Worm (Caenorhabditis elegans) whole organism, late embryonic: ENCODE measurements around the gene ncs-3.

ENCODE experiments used
- C08G9.2 ChIP-seq: sonication (generic microtip); optimal IDR thresholded peaks from 2 replicates; lab custom pipeline; 2016; ENCODE audit warnings: mild to moderate bottlenecking, missing genetic modification characterization, moderate library complexity, missing compliant biosample characterization
- C38D4.7 ChIP-seq: fragments of 200-800 bp; sonication (Bioruptor generic); optimal IDR thresholded peaks from 2 replicates; lab custom pipeline; 2018; ENCODE audit warnings: mild to moderate bottlenecking, missing genetic modification characterization, moderate library complexity, missing compliant biosample characterization
- F13H6.1 ChIP-seq: sonication (generic microtip); optimal IDR thresholded peaks from 2 replicates; lab custom pipeline; 2016; ENCODE audit warnings: missing genetic modification characterization, missing compliant biosample characterization
- Y22D7AL.16 ChIP-seq: sonication (generic microtip); optimal IDR thresholded peaks from 2 replicates; lab custom pipeline; 2016; ENCODE audit warnings: missing genetic modification characterization, missing compliant biosample characterization
- ahr-1 ChIP-seq: sonication (generic microtip); optimal IDR thresholded peaks from 2 replicates; lab custom pipeline; 2016; ENCODE audit warnings: missing genetic modification characterization, missing compliant biosample characterization
- ama-1 ChIP-seq: fragments of 150-350 bp; optimal IDR thresholded peaks from 2 replicates; lab custom pipeline; 2014
- ceh-14 ChIP-seq: sonication (generic microtip); optimal IDR thresholded peaks from 2 replicates; lab custom pipeline; 2016; ENCODE audit warnings: missing genotype, missing genetic modification characterization, missing compliant biosample characterization
- ceh-18 ChIP-seq: sonication (generic microtip); optimal IDR thresholded peaks from 2 replicates; lab custom pipeline; 2016; ENCODE audit warnings: missing genetic modification characterization, missing compliant biosample characterization
- ceh-22 ChIP-seq: sonication (generic microtip); optimal IDR thresholded peaks from 2 replicates; lab custom pipeline; 2017; ENCODE audit warnings: missing biosample characterization, missing genetic modification characterization
- ceh-24 ChIP-seq: sonication (generic microtip); optimal IDR thresholded peaks from 2 replicates; lab custom pipeline; 2016; ENCODE audit warnings: mild to moderate bottlenecking, missing genetic modification characterization, missing compliant biosample characterization
- ceh-48 ChIP-seq: sonication (generic microtip); optimal IDR thresholded peaks from 2 replicates; lab custom pipeline; 2016; ENCODE audit warnings: missing genetic modification characterization, inconsistent platforms, missing compliant biosample characterization
- ceh-6 ChIP-seq: fragments of 200-800 bp; sonication (Bioruptor generic); optimal IDR thresholded peaks from 2 replicates; lab custom pipeline; 2018; ENCODE audit warnings: mild to moderate bottlenecking, missing genetic modification characterization, missing compliant biosample characterization
- ceh-9 ChIP-seq: sonication (generic microtip); optimal IDR thresholded peaks from 2 replicates; lab custom pipeline; 2016; ENCODE audit warnings: mild to moderate bottlenecking, missing genetic modification characterization, inconsistent platforms, missing compliant biosample characterization
- dmd-4 ChIP-seq: sonication (generic microtip); optimal IDR thresholded peaks from 2 replicates; lab custom pipeline; 2016; ENCODE audit warnings: borderline replicate concordance, missing genetic modification characterization, missing compliant biosample characterization
- ets-4 ChIP-seq: sonication (generic microtip); optimal IDR thresholded peaks from 2 replicates; lab custom pipeline; 2016; ENCODE audit warnings: missing genetic modification characterization, missing compliant biosample characterization
- eyg-1 ChIP-seq: sonication (generic microtip); optimal IDR thresholded peaks from 2 replicates; lab custom pipeline; 2016; ENCODE audit warnings: missing genotype, missing genetic modification characterization, missing compliant biosample characterization
- fkh-6 ChIP-seq: sonication (generic microtip); optimal IDR thresholded peaks from 2 replicates; lab custom pipeline; 2016; ENCODE audit warnings: missing genetic modification characterization, missing compliant biosample characterization
- gmeb-2 ChIP-seq: sonication (generic microtip); optimal IDR thresholded peaks from 2 replicates; lab custom pipeline; 2016; ENCODE audit warnings: missing genetic modification characterization, inconsistent platforms, missing compliant biosample characterization
- hlh-13 ChIP-seq: fragments of 200-800 bp; sonication (Bioruptor generic); optimal IDR thresholded peaks from 2 replicates; lab custom pipeline; 2018; ENCODE audit warnings: mild to moderate bottlenecking, missing genetic modification characterization, missing compliant biosample characterization
- hlh-8 ChIP-seq: sonication (generic microtip); optimal IDR thresholded peaks from 2 replicates; lab custom pipeline; 2016; ENCODE audit warnings: missing genotype, missing genetic modification characterization, missing compliant biosample characterization
- lim-6 ChIP-seq: sonication (generic microtip); optimal IDR thresholded peaks from 2 replicates; lab custom pipeline; 2016; ENCODE audit warnings: missing genetic modification characterization, missing compliant biosample characterization
- madf-2 ChIP-seq: sonication (generic microtip); optimal IDR thresholded peaks from 2 replicates; lab custom pipeline; 2017; ENCODE audit warnings: missing genetic modification characterization, missing compliant biosample characterization
- mec-3 ChIP-seq: sonication (generic microtip); optimal IDR thresholded peaks from 2 replicates; lab custom pipeline; 2016; ENCODE audit warnings: borderline replicate concordance, missing genetic modification characterization, missing compliant biosample characterization
- nfya-1 ChIP-seq: sonication (generic microtip); optimal IDR thresholded peaks from 2 replicates; lab custom pipeline; 2017; ENCODE audit warnings: missing genetic modification characterization, mild to moderate bottlenecking, missing compliant biosample characterization, antibody characterized with exemption, moderate library complexity
- nhr-11 ChIP-seq: fragments of 150-350 bp; optimal IDR thresholded peaks from 2 replicates; lab custom pipeline; 2014; ENCODE audit warnings: missing biosample characterization, missing genetic modification characterization
- nhr-232 ChIP-seq: sonication (generic microtip); optimal IDR thresholded peaks from 2 replicates; lab custom pipeline; 2016; ENCODE audit warnings: missing genetic modification characterization, missing compliant biosample characterization
- pag-3 ChIP-seq: sonication (generic microtip); optimal IDR thresholded peaks from 2 replicates; lab custom pipeline; 2016; ENCODE audit warnings: missing compliant biosample characterization, missing genetic modification characterization, borderline replicate concordance
- pha-2 ChIP-seq: sonication (generic microtip); optimal IDR thresholded peaks from 2 replicates; lab custom pipeline; 2017; ENCODE audit warnings: mild to moderate bottlenecking, missing genetic modification characterization, missing compliant biosample characterization
- pqm-1 ChIP-seq: sonication (generic microtip); optimal IDR thresholded peaks from 2 replicates; lab custom pipeline; 2016; ENCODE audit warnings: missing genetic modification characterization, missing compliant biosample characterization
- pros-1 ChIP-seq: fragments of 150-350 bp; optimal IDR thresholded peaks from 2 replicates; lab custom pipeline; 2014; ENCODE audit warnings: missing biosample characterization, missing genetic modification reagents, missing genetic modification characterization
- ref-2 ChIP-seq: sonication (generic microtip); optimal IDR thresholded peaks from 2 replicates; lab custom pipeline; 2016; ENCODE audit warnings: missing genetic modification characterization, missing compliant biosample characterization
- rnt-1 ChIP-seq: sonication (generic microtip); optimal IDR thresholded peaks from 2 replicates; lab custom pipeline; 2016; ENCODE audit warnings: missing genetic modification characterization, missing compliant biosample characterization
- tbx-2 ChIP-seq: sonication (generic microtip); optimal IDR thresholded peaks from 2 replicates; lab custom pipeline; 2016; ENCODE audit warnings: missing genetic modification characterization, missing compliant biosample characterization
- tbx-7 ChIP-seq: sonication (generic microtip); optimal IDR thresholded peaks from 2 replicates; lab custom pipeline; 2016; ENCODE audit warnings: missing genotype, missing genetic modification characterization, missing compliant biosample characterization
- ttx-3 ChIP-seq: sonication (generic microtip); optimal IDR thresholded peaks from 2 replicates; lab custom pipeline; 2016; ENCODE audit warnings: missing genetic modification reagents, missing genetic modification characterization, missing compliant biosample characterization
- unc-3 ChIP-seq, 2 experiments: fragments of 200-800 bp in 1 of 2; sonication (Bioruptor generic) in 1 of 2; sonication (generic microtip) in 1 of 2; conservative IDR thresholded peaks in 1 of 2; optimal IDR thresholded peaks in 1 of 2; 2 replicates each; pipeline versions ENCODE4 v1.3.6 to Lab custom; 2016 to 2022; ENCODE audit warnings: missing compliant biosample characterization in 2 of 2, missing genetic modification characterization in 2 of 2, missing genetic modification reagents in 1 of 2
- unc-42 ChIP-seq: sonication (generic microtip); optimal IDR thresholded peaks from 2 replicates; lab custom pipeline; 2016; ENCODE audit warnings: missing genotype, missing genetic modification characterization, missing compliant biosample characterization
- unc-55 ChIP-seq: sonication (generic microtip); optimal IDR thresholded peaks from 2 replicates; lab custom pipeline; 2017; ENCODE audit warnings: missing biosample characterization, missing genetic modification reagents, missing genetic modification characterization
- unc-86 ChIP-seq: sonication (generic microtip); optimal IDR thresholded peaks from 2 replicates; lab custom pipeline; 2016; ENCODE audit warnings: missing genetic modification characterization, missing compliant biosample characterization
- ztf-16 ChIP-seq: sonication (generic microtip); optimal IDR thresholded peaks from 2 replicates; lab custom pipeline; 2017; ENCODE audit warnings: missing genetic modification characterization, missing compliant biosample characterization

The ncs-3 gene

DNA sequence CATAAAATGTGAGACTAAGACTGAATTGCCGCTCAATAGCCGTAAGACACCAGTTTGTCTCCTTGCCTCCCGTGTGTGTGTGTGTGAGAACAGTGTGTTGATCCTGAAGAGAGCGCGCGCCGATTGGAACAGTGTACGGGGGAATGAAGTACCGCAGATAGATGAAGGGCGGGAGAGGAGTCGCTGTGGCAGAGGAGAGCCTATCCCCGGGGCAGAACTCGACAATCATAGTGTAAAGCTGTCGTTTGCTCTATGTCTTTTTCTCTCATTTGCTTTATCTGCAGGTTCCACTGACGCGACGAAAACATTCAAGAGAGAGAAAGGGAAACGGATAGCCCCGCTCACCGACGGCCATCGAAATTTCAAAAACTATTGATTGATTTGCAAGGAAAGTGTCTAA, 28.0 kb downstream of the ncs-3 start (continued):
- TF ChIP-seq ceh-18 (tag; lab: Kevin White, UChicago) (peak; percentile 69), ahr-1 (tag; lab: Kevin White, UChicago) (no peak), nhr-232 (no peak), dmd-4 (no peak), hlh-13 (GFP tag; lab: Kevin White, UChicago) (no peak), rnt-1 (tag; lab: Kevin White, UChicago) (peak; percentile 88), tbx-7 (tag; lab: Kevin White, UChicago) (no peak), lim-6 (tag; lab: Kevin White, UChicago) (peak; percentile 68), unc-42 (tag; lab: Kevin White, UChicago) (no peak), ceh-22 (tag; lab: Kevin White, UChicago) (no peak)

- no peak for TF ChIP-seq madf-2 (tag; lab: Kevin White, UChicago)
- TF ChIP-seq hlh-8 (tag; lab: Kevin White, UChicago), result no peak
- TF ChIP-seq mec-3 (tag; lab: Kevin White, UChicago), result no peak
- TF ChIP-seq eyg-1, result no peak
- no peak for TF ChIP-seq pros-1 (tag; lab: Kevin White, UChicago)
- TF ChIP-seq pqm-1 (tag; lab: Kevin White, UChicago), result no peak
- TF ChIP-seq F13H6.1 (tag; lab: Kevin White, UChicago), result no peak
- TF ChIP-seq ets-4 (tag; lab: Kevin White, UChicago), result no peak
Observed at ce11 chrX:1085000-1085399, 31.1 kb downstream of the ncs-3 start.

- TF ChIP-seq hlh-8 (tag; lab: Kevin White, UChicago) (peak; percentile 35), ceh-14 (tag; lab: Kevin White, UChicago) (no peak)
- TF ChIP-seq, all 69 proteins: peak for 1
Observed at ce11 chrX:1086406-1086897, 32.6 kb downstream of the ncs-3 start.

DNA sequence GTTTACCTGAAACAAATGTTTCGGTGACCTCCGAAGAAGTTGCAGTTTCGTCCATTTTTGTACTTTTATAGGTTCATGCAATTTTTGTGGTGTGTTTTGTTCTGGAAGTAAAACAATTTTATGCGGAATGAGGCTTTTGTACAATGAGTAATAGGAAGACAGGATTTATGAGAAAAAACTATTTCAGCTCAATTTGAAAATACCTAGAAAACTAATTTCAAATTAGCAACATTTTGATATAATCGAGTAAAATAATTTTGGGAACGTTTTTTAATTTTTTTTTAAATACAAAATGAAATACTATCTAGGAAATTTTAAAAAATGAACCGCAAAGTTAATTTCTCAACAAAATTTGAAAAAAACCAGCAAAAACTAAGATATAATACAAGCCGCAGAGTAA, 34.2 kb downstream of the ncs-3 start, which contains the start of gene rei-2:
rei-2 (minus strand) TSS at position 101 of the 400 bp plus-strand sequence.
- TF ChIP-seq ceh-6 (GFP tag; lab: Kevin White, UChicago), result no peak
- TF ChIP-seq pag-3 (tag; lab: Kevin White, UChicago), result no peak
- TF ChIP-seq ceh-48 (tag; lab: Kevin White, UChicago), result no peak
- no peak for TF ChIP-seq unc-42 (tag; lab: Kevin White, UChicago)
- TF ChIP-seq unc-55, result no peak
- TF ChIP-seq unc-3 (GFP tag; conservative IDR thresholded peaks at IDR 0.05; lab: Robert Waterston, UW), result no peak
- no peak for TF ChIP-seq unc-3 (tag; optimal IDR thresholded peaks at IDR 0.05; lab: Kevin White, UChicago)
- TF ChIP-seq gmeb-2 (tag; lab: Kevin White, UChicago), result no peak
- no peak for TF ChIP-seq C38D4.7 (GFP tag; lab: Kevin White, UChicago)
- TF ChIP-seq ceh-24 (tag; lab: Kevin White, UChicago), result no peak
- no peak for TF ChIP-seq ceh-18 (tag; lab: Kevin White, UChicago)
- no peak for TF ChIP-seq ztf-16 (tag; lab: Kevin White, UChicago)
- no peak for TF ChIP-seq F13H6.1 (tag; lab: Kevin White, UChicago)
- TF ChIP-seq C08G9.2 (tag; lab: Kevin White, UChicago), result no peak
- no peak for TF ChIP-seq pha-2 (tag; lab: Kevin White, UChicago)
- no peak for TF ChIP-seq ceh-22 (tag; lab: Kevin White, UChicago)
- TF ChIP-seq ama-1, result no peak
- TF ChIP-seq ceh-9 (tag; lab: Kevin White, UChicago), result no peak
- no peak for TF ChIP-seq ttx-3

- TF ChIP-seq Y22D7AL.16 (no peak), ama-1 (no peak), pros-1 (tag; lab: Kevin White, UChicago) (no peak), unc-86 (tag; lab: Kevin White, UChicago) (no peak), ref-2 (no peak), tbx-2 (tag; lab: Kevin White, UChicago) (no peak), madf-2 (tag; lab: Kevin White, UChicago) (no peak), eyg-1 (no peak), fkh-6 (tag; lab: Kevin White, UChicago) (no peak), unc-3 (GFP tag; conservative IDR thresholded peaks at IDR 0.05; lab: Robert Waterston, UW) (no peak), unc-3 (tag; optimal IDR thresholded peaks at IDR 0.05; lab: Kevin White, UChicago) (no peak), gmeb-2 (tag; lab: Kevin White, UChicago) (no peak), C08G9.2 (tag; lab: Kevin White, UChicago) (no peak), unc-55 (no peak), nfya-1 (no peak), nhr-11 (tag; lab: Kevin White, UChicago) (no peak)
Observed at ce11 chrX:1089133-1089532, 35.3 kb downstream of the ncs-3 start.
